Worm (Caenorhabditis elegans): ENCODE data around the gene W06G6.2.

Gene W06G6.2

ce11 chrV:16591992-16592798, 36.9 kb upstream of the W06G6.2 start, which contains the start of gene srh-269:
Gene srh-269 (minus strand): TSS chrV:16592042.
- no peak for TF ChIP-seq R02D3.7 (tag; optimal IDR thresholded peaks at IDR 0.05)
- no peak for TF ChIP-seq zfp-2 (tag; optimal IDR thresholded peaks at IDR 0.05)
- TF ChIP-seq aly-2 (tag; optimal IDR thresholded peaks at IDR 0.05), result no peak
- TF ChIP-seq ceh-20 (GFP tag; IDR thresholded peaks at IDR 0.05), result peak; percentile 86
- peak; percentile 33 for TF ChIP-seq jun-1 (tag; optimal IDR thresholded peaks at IDR 0.05)
- TF ChIP-seq T26A8.4 (GFP tag; IDR thresholded peaks at IDR 0.05), result peak; percentile 93
- TF ChIP-seq lim-7 (GFP tag; IDR thresholded peaks at IDR 0.05), result peak; percentile 93
- 0 out of 2 replicates have a peak, but pooled peaks have one; percentile 75 for TF ChIP-seq Y105C5A.15 (GFP tag; IDR thresholded peaks at IDR 0.05)
- TF ChIP-seq dmd-8 (GFP tag; IDR thresholded peaks at IDR 0.05), result peak; percentile 92
- TF ChIP-seq madf-9 (GFP tag; conservative IDR thresholded peaks at IDR 0.05), result peak; percentile 89
- TF ChIP-seq lin-13 (GFP tag; optimal IDR thresholded peaks at IDR 0.05), result peak; percentile 38
- no peak for TF ChIP-seq lin-38 (GFP tag; IDR thresholded peaks at IDR 0.05)
- TF ChIP-seq egl-27 (tag; optimal IDR thresholded peaks at IDR 0.05), result no peak
- peak; percentile 81 for TF ChIP-seq mes-2 (tag; optimal IDR thresholded peaks at IDR 0.05; ENCODE audit: poor library complexity, severe bottlenecking)
- TF ChIP-seq ceh-82 (tag; optimal IDR thresholded peaks at IDR 0.05), result no peak
- no peak for TF ChIP-seq nhr-237 (tag; optimal IDR thresholded peaks at IDR 0.05)
- TF ChIP-seq ces-1 (GFP tag; optimal IDR thresholded peaks at IDR 0.05), result no peak
- TF ChIP-seq F10B5.3 (tag; optimal IDR thresholded peaks at IDR 0.05), result peak; percentile 8
- TF ChIP-seq tag-97 (GFP tag; IDR thresholded peaks at IDR 0.05), result no peak
- no peak for TF ChIP-seq unc-39 (tag; optimal IDR thresholded peaks at IDR 0.05)
- TF ChIP-seq daf-12 (tag; optimal IDR thresholded peaks at IDR 0.05), result no peak
- TF ChIP-seq hlh-30 (tag; optimal IDR thresholded peaks at IDR 0.05; ENCODE audit: insufficient read depth), result peak; percentile 17
- TF ChIP-seq spr-1 (tag; optimal IDR thresholded peaks at IDR 0.05), result peak; percentile 75
- no peak for TF ChIP-seq cey-2 (tag; optimal IDR thresholded peaks at IDR 0.05; ENCODE audit: borderline replicate concordance, insufficient read depth)
- TF ChIP-seq nhr-6 (tag; optimal IDR thresholded peaks at IDR 0.05), result no peak
- peak; percentile 83 for TF ChIP-seq nhr-42 (GFP tag; IDR thresholded peaks at IDR 0.05)
- no peak for TF ChIP-seq fos-1 (tag; optimal IDR thresholded peaks at IDR 0.05)
- TF ChIP-seq dmd-9 (GFP tag; IDR thresholded peaks at IDR 0.05), result peak; percentile 61; the same call in 1 of the 2 replicates
- peak; percentile 38 for TF ChIP-seq nhr-28 (tag; optimal IDR thresholded peaks at IDR 0.05)
- no peak for TF ChIP-seq ceh-28 (tag; optimal IDR thresholded peaks at IDR 0.05)
- TF ChIP-seq skn-1 (tag; optimal IDR thresholded peaks at IDR 0.05), result no peak
- TF ChIP-seq daf-19 (GFP tag; conservative IDR thresholded peaks at IDR 0.05), result peak; percentile 86; the same call in 1 of the 2 replicates
- TF ChIP-seq dpl-1 (GFP tag; optimal IDR thresholded peaks at IDR 0.05), result peak; percentile 34
- TF ChIP-seq mxl-3 (GFP tag; optimal IDR thresholded peaks at IDR 0.05), result peak; percentile 59
- no peak for TF ChIP-seq nhr-76 (tag; optimal IDR thresholded peaks at IDR 0.05)
- peak; percentile 88 for TF ChIP-seq snpc-1.2 (GFP tag; IDR thresholded peaks at IDR 0.05)
- peak; percentile 95 for TF ChIP-seq zfp-3 (GFP tag; conservative IDR thresholded peaks at IDR 0.05)
- no peak for TF ChIP-seq zip-2 (tag; optimal IDR thresholded peaks at IDR 0.05)
- TF ChIP-seq Y48G9A.11 (GFP tag; IDR thresholded peaks at IDR 0.05), result peak; percentile 78
- TF ChIP-seq dmd-6 (GFP tag; IDR thresholded peaks at IDR 0.05), result peak; percentile 69
- peak; percentile 92 for TF ChIP-seq arid-1 (GFP tag; conservative IDR thresholded peaks at IDR 0.05)
- TF ChIP-seq nhr-41 (GFP tag; IDR thresholded peaks at IDR 0.05), result peak; percentile 81
- TF ChIP-seq ctbp-1 (GFP tag; IDR thresholded peaks at IDR 0.05), result peak; percentile 80
- TF ChIP-seq lin-39 (tag; optimal IDR thresholded peaks at IDR 0.05), result no peak
- TF ChIP-seq F49E8.2 (tag; optimal IDR thresholded peaks at IDR 0.05; ENCODE audit: borderline replicate concordance), result peak; percentile 41
- peak; percentile 69 for TF ChIP-seq nhr-11 (tag; optimal IDR thresholded peaks at IDR 0.05)
- peak; percentile 61 for TF ChIP-seq unc-130 (GFP tag; optimal IDR thresholded peaks at IDR 0.05)
- peak; percentile 62 to 75; a peak in 1 of 4 replicates for TF ChIP-seq madf-5 (GFP tag; IDR thresholded peaks at IDR 0.05)
- no peak for TF ChIP-seq lsy-2 (tag; optimal IDR thresholded peaks at IDR 0.05)
- TF ChIP-seq mdt-29 (GFP tag; IDR thresholded peaks at IDR 0.05), result peak; percentile 90
